Worm (Caenorhabditis elegans): ENCODE data around the gene M88.3.
A peak's percentile ranks its signal among the peaks of the same experiment; 100 is the strongest.

DNA sequence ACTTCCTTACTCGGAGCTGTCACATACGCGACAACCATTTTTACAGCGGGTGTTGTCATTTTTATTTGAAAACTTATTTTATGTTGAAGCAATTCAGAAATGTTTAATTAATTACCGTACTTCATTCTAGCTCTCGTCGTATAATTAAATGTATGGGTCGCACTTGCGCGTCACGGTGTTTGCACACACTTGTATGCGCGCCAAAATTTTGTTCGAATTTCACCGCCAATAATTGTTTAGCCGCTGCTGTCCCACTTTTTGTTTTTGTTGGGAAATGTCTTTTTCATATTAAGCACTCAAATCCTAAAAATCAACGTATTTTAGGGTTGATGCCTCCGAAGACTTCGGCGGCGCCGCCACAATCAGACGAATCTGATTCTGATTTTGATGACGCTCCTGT lies 42.3 kb upstream of the M88.3 start, which contains the start of the genes F35G12.7 and smc-4:
- TF ChIP-seq snpc-4 (tag; optimal IDR thresholded peaks at IDR 0.05) (no peak), elt-2 (tag; optimal IDR thresholded peaks at IDR 0.05) (peak; percentile 25), mdl-1 (tag; optimal IDR thresholded peaks at IDR 0.05) (no peak), elt-3 (tag; optimal IDR thresholded peaks at IDR 0.05) (no peak), zag-1 (tag; optimal IDR thresholded peaks at IDR 0.05) (no peak), ztf-11 (tag; optimal IDR thresholded peaks at IDR 0.05) (no peak), nhr-11 (tag; optimal IDR thresholded peaks at IDR 0.05) (no peak), fkh-10 (GFP tag; optimal IDR thresholded peaks at IDR 0.05) (no peak)

Measured in whole organism, L3 larva.